Worm (Caenorhabditis elegans) whole organism, late embryonic: ENCODE measurements around the gene lgc-48.
A peak's percentile ranks its signal among the peaks of the same experiment; 100 is the strongest.

Experiments used
- C38D4.7 ChIP-seq: fragments of 200-800 bp; sonication (Bioruptor generic); optimal IDR thresholded peaks from 2 replicates; lab custom pipeline; 2018; ENCODE audit warnings: mild to moderate bottlenecking, missing genetic modification characterization, moderate library complexity, missing compliant biosample characterization
- F13H6.1 ChIP-seq: sonication (generic microtip); optimal IDR thresholded peaks from 2 replicates; lab custom pipeline; 2016; ENCODE audit warnings: missing genetic modification characterization, missing compliant biosample characterization
- K02D7.2 ChIP-seq: sonication (generic microtip); optimal IDR thresholded peaks from 2 replicates; lab custom pipeline; 2017; ENCODE audit warnings: mild to moderate bottlenecking, missing genetic modification characterization, missing compliant biosample characterization
- T23F11.4 ChIP-seq: fragments of 200-800 bp; sonication (Bioruptor generic); optimal IDR thresholded peaks from 2 replicates; lab custom pipeline; 2018; ENCODE audit warnings: mild to moderate bottlenecking, missing genetic modification characterization, missing compliant biosample characterization
- ama-1 ChIP-seq: fragments of 150-350 bp; optimal IDR thresholded peaks from 2 replicates; lab custom pipeline; 2014
- ceh-18 ChIP-seq: sonication (generic microtip); optimal IDR thresholded peaks from 2 replicates; lab custom pipeline; 2016; ENCODE audit warnings: missing genetic modification characterization, missing compliant biosample characterization
- ceh-19 ChIP-seq: fragments of 200-800 bp; sonication (Bioruptor generic); optimal IDR thresholded peaks from 2 replicates; lab custom pipeline; 2018; ENCODE audit warnings: mild to moderate bottlenecking, missing genetic modification characterization, missing compliant biosample characterization
- ceh-2 ChIP-seq: sonication (generic microtip); optimal IDR thresholded peaks from 2 replicates; lab custom pipeline; 2016; ENCODE audit warnings: missing genotype, missing genetic modification characterization, missing compliant biosample characterization
- ceh-22 ChIP-seq: sonication (generic microtip); optimal IDR thresholded peaks from 2 replicates; lab custom pipeline; 2017; ENCODE audit warnings: missing biosample characterization, missing genetic modification characterization
- ceh-48 ChIP-seq: sonication (generic microtip); optimal IDR thresholded peaks from 2 replicates; lab custom pipeline; 2016; ENCODE audit warnings: missing genetic modification characterization, inconsistent platforms, missing compliant biosample characterization
- dmd-4 ChIP-seq: sonication (generic microtip); optimal IDR thresholded peaks from 2 replicates; lab custom pipeline; 2016; ENCODE audit warnings: borderline replicate concordance, missing genetic modification characterization, missing compliant biosample characterization
- dve-1 ChIP-seq: sonication (generic microtip); optimal IDR thresholded peaks from 2 replicates; lab custom pipeline; 2017; ENCODE audit warnings: antibody characterized with exemption, mild to moderate bottlenecking, missing genetic modification characterization, missing compliant biosample characterization
- elt-2 ChIP-seq: sonication (generic microtip); optimal IDR thresholded peaks from 2 replicates; lab custom pipeline; 2016; ENCODE audit warnings: missing genetic modification reagents, missing genetic modification characterization, missing compliant biosample characterization
- eyg-1 ChIP-seq: sonication (generic microtip); optimal IDR thresholded peaks from 2 replicates; lab custom pipeline; 2016; ENCODE audit warnings: missing genotype, missing genetic modification characterization, missing compliant biosample characterization
- fax-1 ChIP-seq: sonication (generic microtip); optimal IDR thresholded peaks from 2 replicates; lab custom pipeline; 2016; ENCODE audit warnings: missing genotype, missing genetic modification characterization, missing compliant biosample characterization
- fkh-6 ChIP-seq: sonication (generic microtip); optimal IDR thresholded peaks from 2 replicates; lab custom pipeline; 2016; ENCODE audit warnings: missing genetic modification characterization, missing compliant biosample characterization
- gmeb-2 ChIP-seq: sonication (generic microtip); optimal IDR thresholded peaks from 2 replicates; lab custom pipeline; 2016; ENCODE audit warnings: missing genetic modification characterization, inconsistent platforms, missing compliant biosample characterization
- hlh-15 ChIP-seq: sonication (generic microtip); optimal IDR thresholded peaks from 2 replicates; lab custom pipeline; 2016; ENCODE audit warnings: missing genetic modification characterization, missing compliant biosample characterization
- hlh-6 ChIP-seq: sonication (generic microtip); optimal IDR thresholded peaks from 2 replicates; lab custom pipeline; 2016; ENCODE audit warnings: missing genotype, missing genetic modification characterization, missing compliant biosample characterization
- lim-6 ChIP-seq: sonication (generic microtip); optimal IDR thresholded peaks from 2 replicates; lab custom pipeline; 2016; ENCODE audit warnings: missing genetic modification characterization, missing compliant biosample characterization
- lin-11 ChIP-seq: fragments of 200-800 bp; sonication (Bioruptor generic); optimal IDR thresholded peaks from 2 replicates; lab custom pipeline; 2018; ENCODE audit warnings: mild to moderate bottlenecking, missing genetic modification characterization, missing compliant biosample characterization
- madf-2 ChIP-seq: sonication (generic microtip); optimal IDR thresholded peaks from 2 replicates; lab custom pipeline; 2017; ENCODE audit warnings: missing genetic modification characterization, missing compliant biosample characterization
- mec-3 ChIP-seq: sonication (generic microtip); optimal IDR thresholded peaks from 2 replicates; lab custom pipeline; 2016; ENCODE audit warnings: borderline replicate concordance, missing genetic modification characterization, missing compliant biosample characterization
- nfya-1 ChIP-seq: sonication (generic microtip); optimal IDR thresholded peaks from 2 replicates; lab custom pipeline; 2017; ENCODE audit warnings: missing genetic modification characterization, mild to moderate bottlenecking, missing compliant biosample characterization, antibody characterized with exemption, moderate library complexity
- nhr-232 ChIP-seq: sonication (generic microtip); optimal IDR thresholded peaks from 2 replicates; lab custom pipeline; 2016; ENCODE audit warnings: missing genetic modification characterization, missing compliant biosample characterization
- pag-3 ChIP-seq: sonication (generic microtip); optimal IDR thresholded peaks from 2 replicates; lab custom pipeline; 2016; ENCODE audit warnings: missing compliant biosample characterization, missing genetic modification characterization, borderline replicate concordance
- pqm-1 ChIP-seq: sonication (generic microtip); optimal IDR thresholded peaks from 2 replicates; lab custom pipeline; 2016; ENCODE audit warnings: missing genetic modification characterization, missing compliant biosample characterization
- sox-4 ChIP-seq: sonication (generic microtip); optimal IDR thresholded peaks from 2 replicates; lab custom pipeline; 2017; ENCODE audit warnings: mild to moderate bottlenecking, missing genetic modification characterization, inconsistent platforms, missing compliant biosample characterization
- syd-9 ChIP-seq: sonication (generic microtip); optimal IDR thresholded peaks from 2 replicates; lab custom pipeline; 2016; ENCODE audit warnings: mild to moderate bottlenecking, missing genetic modification characterization, moderate library complexity, missing compliant biosample characterization
- tbx-7 ChIP-seq: sonication (generic microtip); optimal IDR thresholded peaks from 2 replicates; lab custom pipeline; 2016; ENCODE audit warnings: missing genotype, missing genetic modification characterization, missing compliant biosample characterization
- ttx-3 ChIP-seq: sonication (generic microtip); optimal IDR thresholded peaks from 2 replicates; lab custom pipeline; 2016; ENCODE audit warnings: missing genetic modification reagents, missing genetic modification characterization, missing compliant biosample characterization
- unc-42 ChIP-seq: sonication (generic microtip); optimal IDR thresholded peaks from 2 replicates; lab custom pipeline; 2016; ENCODE audit warnings: missing genotype, missing genetic modification characterization, missing compliant biosample characterization
- zip-5 ChIP-seq: sonication (generic microtip); optimal IDR thresholded peaks from 2 replicates; lab custom pipeline; 2016; ENCODE audit warnings: missing genetic modification characterization, missing compliant biosample characterization
- ztf-16 ChIP-seq: sonication (generic microtip); optimal IDR thresholded peaks from 2 replicates; lab custom pipeline; 2017; ENCODE audit warnings: missing genetic modification characterization, missing compliant biosample characterization

lgc-48 gene

ce11 chrV:13299398-13299797 is 40.6 kb upstream of the lgc-48 start:
- TF ChIP-seq ceh-19 (GFP tag; lab: Kevin White, UChicago) (no peak), madf-2 (tag; lab: Kevin White, UChicago) (no peak), ceh-48 (no peak), ceh-2 (no peak), zip-5 (no peak), elt-2 (tag; lab: Kevin White, UChicago) (no peak), fax-1 (tag; lab: Kevin White, UChicago) (no peak), mec-3 (tag; lab: Kevin White, UChicago) (no peak), C38D4.7 (GFP tag; lab: Kevin White, UChicago) (no peak), eyg-1 (tag; lab: Kevin White, UChicago) (no peak), lim-6 (tag; lab: Kevin White, UChicago) (no peak), nhr-232 (tag; lab: Kevin White, UChicago) (no peak), K02D7.2 (tag; lab: Kevin White, UChicago) (no peak), pag-3 (tag; lab: Kevin White, UChicago) (no peak), ztf-16 (tag; lab: Kevin White, UChicago) (no peak), pqm-1 (tag; lab: Kevin White, UChicago) (no peak), dmd-4 (tag; lab: Kevin White, UChicago) (no peak), nfya-1 (tag; lab: Kevin White, UChicago) (no peak), ama-1 (lab: Kevin White, UChicago) (no peak)
- TF ChIP-seq, all 69 proteins: peak for 0

- TF ChIP-seq syd-9 (tag; lab: Kevin White, UChicago) (no peak), fkh-6 (tag; lab: Kevin White, UChicago) (no peak), T23F11.4 (GFP tag; lab: Kevin White, UChicago) (no peak), ttx-3 (tag; lab: Kevin White, UChicago) (no peak), unc-42 (tag; lab: Kevin White, UChicago) (no peak), elt-2 (tag; lab: Kevin White, UChicago) (no peak)
These were observed 39.5 kb upstream of the lgc-48 start for ce11 chrV:13300492-13300891.

- no peak for TF ChIP-seq syd-9 (tag; lab: Kevin White, UChicago)
- TF ChIP-seq elt-2 (tag; lab: Kevin White, UChicago): peak; percentile 64
- TF ChIP-seq, all 69 proteins: peak for 1
These were observed 38.6 kb upstream of the lgc-48 start, which contains the start of gene ceh-79 for ce11 chrV:13301443-13301842. Gene ceh-79, plus strand, starts transcription at chrV:13301833.

- peak; percentile 50 for TF ChIP-seq elt-2 (tag; lab: Kevin White, UChicago)
- no peak for TF ChIP-seq fax-1 (tag; lab: Kevin White, UChicago)
- TF ChIP-seq, all 69 proteins: peak for 1
These were observed 35.3 kb upstream of the lgc-48 start, which contains the start of gene C26E1.2 for ce11 chrV:13304663-13305188. Gene C26E1.2, plus strand, starts transcription at chrV:13305138.

- TF ChIP-seq F13H6.1 (tag; lab: Kevin White, UChicago) (no peak), tbx-7 (no peak), ceh-22 (no peak), eyg-1 (tag; lab: Kevin White, UChicago) (no peak), hlh-15 (tag; lab: Kevin White, UChicago) (no peak), nhr-232 (tag; lab: Kevin White, UChicago) (no peak), hlh-6 (tag; lab: Kevin White, UChicago) (no peak), dve-1 (no peak), ceh-19 (GFP tag; lab: Kevin White, UChicago) (no peak), K02D7.2 (tag; lab: Kevin White, UChicago) (no peak), gmeb-2 (tag; lab: Kevin White, UChicago) (no peak), sox-4 (tag; lab: Kevin White, UChicago) (no peak), lin-11 (tag; lab: Kevin White, UChicago) (no peak), ceh-18 (tag; lab: Kevin White, UChicago) (no peak), ama-1 (lab: Kevin White, UChicago) (no peak), fax-1 (tag; lab: Kevin White, UChicago) (no peak), lim-6 (tag; lab: Kevin White, UChicago) (no peak)
- TF ChIP-seq, all 69 proteins: peak for 0
These were observed 31.4 kb upstream of the lgc-48 start, which contains the start of gene C50B6.1 for ce11 chrV:13308616-13309015. Gene C50B6.1, plus strand, starts transcription at chrV:13308916.
